Worm (Caenorhabditis elegans): ENCODE data around the gene Y41D4B.15.

ce11 chrIV:1514415-1514814 lies 49.5 kb upstream of the Y41D4B.15 start:
- no peak for TF ChIP-seq pqm-1 (tag; optimal IDR thresholded peaks at IDR 0.05)
- TF ChIP-seq ztf-4 (tag; optimal IDR thresholded peaks at IDR 0.05) = no peak
- TF ChIP-seq pha-4 (tag; optimal IDR thresholded peaks at IDR 0.05) = no peak
- no peak for TF ChIP-seq ztf-11 (tag; optimal IDR thresholded peaks at IDR 0.05)
- TF ChIP-seq ceh-9 (tag; optimal IDR thresholded peaks at IDR 0.05) = no peak
- TF ChIP-seq elt-1 (tag; optimal IDR thresholded peaks at IDR 0.05) = no peak
- no peak for TF ChIP-seq sea-2 (GFP tag; optimal IDR thresholded peaks at IDR 0.05)
- no peak for TF ChIP-seq jun-1 (tag; optimal IDR thresholded peaks at IDR 0.05)
- no peak for TF ChIP-seq nhr-12 (tag; optimal IDR thresholded peaks at IDR 0.05)
- no peak for TF ChIP-seq nhr-28 (tag; optimal IDR thresholded peaks at IDR 0.05)
- TF ChIP-seq elt-2 (tag; optimal IDR thresholded peaks at IDR 0.05) = no peak
- no peak for TF ChIP-seq ceh-82 (tag; optimal IDR thresholded peaks at IDR 0.05)
- TF ChIP-seq skn-1 (tag; optimal IDR thresholded peaks at IDR 0.05) = no peak
- no peak for TF ChIP-seq fos-1 (tag; optimal IDR thresholded peaks at IDR 0.05)
